Fruit fly (Drosophila melanogaster): ENCODE measurements around the gene CG10877.
A peak's percentile ranks its signal among the peaks of the same experiment; 100 is the strongest.

The CG10877 gene

DNA sequence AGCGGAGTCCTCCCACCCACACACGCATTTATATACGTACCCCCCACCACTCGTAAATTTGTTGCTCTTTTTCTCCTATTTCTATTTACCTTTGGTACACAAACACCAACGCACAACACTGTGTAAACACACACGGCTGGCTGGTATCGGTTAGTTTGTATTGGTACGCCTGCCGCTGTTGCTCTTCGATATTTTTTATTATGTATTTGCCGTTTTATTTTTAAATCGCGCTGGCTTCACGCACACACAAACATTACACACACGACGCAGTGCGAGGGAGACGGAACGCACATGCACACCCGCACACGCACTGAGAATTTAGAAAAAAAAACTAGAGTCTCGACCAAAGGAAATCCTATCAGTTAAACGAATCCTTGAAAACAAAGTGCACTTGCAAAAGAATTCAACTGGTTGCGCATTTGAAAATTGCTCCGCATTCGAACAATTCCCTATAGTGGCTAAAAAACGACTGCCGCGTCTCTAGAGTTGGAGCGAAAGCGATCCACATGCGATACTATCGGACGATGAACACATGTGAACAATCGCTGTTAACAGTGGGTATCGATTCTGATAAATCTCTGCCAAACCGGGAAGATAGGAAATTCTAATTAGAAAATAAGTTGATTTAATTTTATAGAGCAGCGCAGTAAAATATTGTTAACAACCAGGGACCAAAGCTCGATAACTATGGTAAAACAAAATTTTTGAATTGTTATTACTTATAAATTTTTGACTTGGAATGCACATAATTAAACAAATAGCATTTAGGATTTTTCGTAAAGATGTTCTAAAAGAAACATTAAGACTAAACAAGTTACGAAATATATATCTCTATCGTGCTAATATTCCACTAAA lies 13.0 kb downstream of the CG10877 start (continued):
- TF ChIP-seq unpg (GFP tag; optimal IDR thresholded peaks at IDR 0.05) (peak; percentile 73), CG9932 (GFP tag; IDR thresholded peaks at IDR 0.05) (peak; percentile 55), Doc2 (GFP tag; IDR thresholded peaks at IDR 0.05) (no peak), CG15011 (GFP tag; optimal IDR thresholded peaks at IDR 0.05) (peak; percentile 81), CG34224 (GFP tag; IDR thresholded peaks at IDR 0.05; ENCODE audit: partially characterized antibody) (peak; percentile 90), BtbVII (GFP tag; optimal IDR thresholded peaks at IDR 0.05) (peak; percentile 81), tup (GFP tag; optimal IDR thresholded peaks at IDR 0.05) (peak; percentile 44), Oli (tag; optimal IDR thresholded peaks at IDR 0.05) (no peak), CG4360 (GFP tag; IDR thresholded peaks at IDR 0.05) (no peak; the same call in 1 of the 2 replicates), Ets97D (GFP tag; optimal IDR thresholded peaks at IDR 0.05) (no peak), HLHmδ (GFP tag; optimal IDR thresholded peaks at IDR 0.05) (peak; percentile 99), sug (tag; optimal IDR thresholded peaks at IDR 0.05) (peak; percentile 48), hb (GFP tag; IDR thresholded peaks at IDR 0.05; ENCODE audit: partially characterized antibody) (peak; percentile 96), CG12236 (GFP tag; optimal IDR thresholded peaks at IDR 0.05) (peak; percentile 84), Med (GFP tag) (peak; percentile 94), unc-4 (GFP tag; IDR thresholded peaks at IDR 0.05; ENCODE audit: partially characterized antibody) (peak; percentile 89), CG12769 (tag; optimal IDR thresholded peaks at IDR 0.05) (peak; percentile 84), cad (GFP tag; optimal IDR thresholded peaks at IDR 0.05) (no peak), nom (GFP tag; optimal IDR thresholded peaks at IDR 0.05) (peak; percentile 67), so (GFP tag; IDR thresholded peaks at IDR 0.05) (peak; percentile 66; the same call in 2 of the 3 replicates), D19B (GFP tag; optimal IDR thresholded peaks at IDR 0.05) (peak; percentile 25), dm (GFP tag; optimal IDR thresholded peaks at IDR 0.05) (peak; percentile 53), CG11456 (GFP tag; IDR thresholded peaks at IDR 0.05) (peak; percentile 52; the same call in 2 of the 3 replicates), slbo (GFP tag; IDR thresholded peaks at IDR 0.05) (peak; percentile 26; the same call in 1 of the 2 replicates), B-H2 (GFP tag; optimal IDR thresholded peaks at IDR 0.05) (peak; percentile 86), exex (tag; optimal IDR thresholded peaks at IDR 0.05) (peak; percentile 35), nmo (GFP tag; optimal IDR thresholded peaks at IDR 0.05) (peak; percentile 15), CG17802 (tag; optimal IDR thresholded peaks at IDR 0.05) (peak; percentile 47), Sry-δ (GFP tag; optimal IDR thresholded peaks at IDR 0.05) (peak; percentile 91), Sry-β (GFP tag; optimal IDR thresholded peaks at IDR 0.05) (peak; percentile 59), CG13775 (GFP tag; optimal IDR thresholded peaks at IDR 0.05) (peak; percentile 10), CG11398 (GFP tag; optimal IDR thresholded peaks at IDR 0.05) (peak; percentile 57), Sox100B (GFP tag; optimal IDR thresholded peaks at IDR 0.05) (peak; percentile 67), Dbx (GFP tag; IDR thresholded peaks at IDR 0.05) (peak; percentile 49; the same call in 2 of the 3 replicates), CG17385 (GFP tag; optimal IDR thresholded peaks at IDR 0.05) (peak; percentile 74), bab2 (GFP tag; optimal IDR thresholded peaks at IDR 0.05) (peak; percentile 58), ap (GFP tag; IDR thresholded peaks at IDR 0.05) (peak; percentile 29; the same call in 1 of the 2 replicates), CG17912 (GFP tag; optimal IDR thresholded peaks at IDR 0.05) (peak; percentile 94), Pdp1 (GFP tag; optimal IDR thresholded peaks at IDR 0.05) (peak; percentile 23 to 79), Dad (GFP tag; optimal IDR thresholded peaks at IDR 0.05) (peak; percentile 32), CG12219 (GFP tag; optimal IDR thresholded peaks at IDR 0.05) (peak; percentile 83), Kr (GFP tag; optimal IDR thresholded peaks at IDR 0.05) (peak; percentile 96), CG18599 (GFP tag; optimal IDR thresholded peaks at IDR 0.05) (peak; percentile 85), Drgx (GFP tag; IDR thresholded peaks at IDR 0.05) (peak; percentile 27), CG42726 (GFP tag; IDR thresholded peaks at IDR 0.05; ENCODE audit: partially characterized antibody) (peak; percentile 97), Taf1 (GFP tag; IDR thresholded peaks at IDR 0.05) (no peak), kah (GFP tag; optimal IDR thresholded peaks at IDR 0.05) (peak; percentile 77), Xrp1 (GFP tag; IDR thresholded peaks at IDR 0.05) (peak; percentile 84)
